Worm (Caenorhabditis elegans): ENCODE measurements around the gene ZC53.1.
A peak's percentile ranks its signal among the peaks of the same experiment; 100 is the strongest.

ce11 chrX:1909353-1909752 is 3.8 kb downstream of the ZC53.1 start:
- TF ChIP-seq lir-1 (GFP tag; conservative IDR thresholded peaks at IDR 0.05), result peak; percentile 73
- TF ChIP-seq nhr-179 (tag; optimal IDR thresholded peaks at IDR 0.05), result no peak
- TF ChIP-seq sea-2 (GFP tag; IDR thresholded peaks at IDR 0.05), result peak; percentile 66; the same call in 1 of the 2 replicates
- no peak for TF ChIP-seq dpl-1 (GFP tag; optimal IDR thresholded peaks at IDR 0.05)
- peak in 1 of 3 experiments; percentile 85 for TF ChIP-seq lin-35 (GFP tag; optimal IDR thresholded peaks at IDR 0.05)
- TF ChIP-seq unc-62 (GFP tag; optimal IDR thresholded peaks at IDR 0.05), result no peak
- TF ChIP-seq ztf-18 (tag; optimal IDR thresholded peaks at IDR 0.05), result no peak
- TF ChIP-seq ekl-4 (GFP tag; IDR thresholded peaks at IDR 0.05), result no peak; the same call in 1 of the 2 replicates
- no peak for TF ChIP-seq Y67H2A.10 (GFP tag; conservative IDR thresholded peaks at IDR 0.05)
- TF ChIP-seq nhr-27 (tag; optimal IDR thresholded peaks at IDR 0.05), result no peak
